Worm (Caenorhabditis elegans) whole organism, early embryonic: Measurements from ENCODE around the gene C25F9.13.

Experiments
- B0310.2 ChIP-seq: sonication (generic microtip); optimal IDR thresholded peaks from 2 replicates; lab custom pipeline; 2016; ENCODE audit warnings: mild to moderate bottlenecking, missing genetic modification characterization, missing compliant biosample characterization
- ama-1 ChIP-seq: fragments of 150-350 bp; optimal IDR thresholded peaks from 2 replicates; lab custom pipeline; 2014
- ceh-13 ChIP-seq: fragments of 200-800 bp; sonication (Bioruptor generic); optimal IDR thresholded peaks from 2 replicates; lab custom pipeline; 2018; ENCODE audit warnings: mild to moderate bottlenecking, missing genetic modification characterization, missing compliant biosample characterization
- ets-7 ChIP-seq: sonication (generic microtip); optimal IDR thresholded peaks from 2 replicates; lab custom pipeline; 2016; ENCODE audit warnings: missing genotype, missing genetic modification characterization, missing compliant biosample characterization
- hmbx-1 ChIP-seq: sonication (generic microtip); optimal IDR thresholded peaks from 2 replicates; lab custom pipeline; 2016; ENCODE audit warnings: mild to moderate bottlenecking, missing genetic modification characterization, missing compliant biosample characterization
- hnd-1 ChIP-seq: sonication (generic microtip); optimal IDR thresholded peaks from 2 replicates; lab custom pipeline; 2016; ENCODE audit warnings: missing genetic modification characterization, missing compliant biosample characterization
- scrt-1 ChIP-seq: fragments of 200-800 bp; sonication (Bioruptor generic); IDR thresholded peaks from 2 replicates; pipeline ENCODE4 v1.3.6; 2022; ENCODE audit warnings: missing genetic modification characterization, missing compliant biosample characterization
- tra-4 ChIP-seq: sonication (generic microtip); optimal IDR thresholded peaks from 2 replicates; lab custom pipeline; 2017; ENCODE audit warnings: missing genetic modification characterization, missing compliant biosample characterization

DNA sequence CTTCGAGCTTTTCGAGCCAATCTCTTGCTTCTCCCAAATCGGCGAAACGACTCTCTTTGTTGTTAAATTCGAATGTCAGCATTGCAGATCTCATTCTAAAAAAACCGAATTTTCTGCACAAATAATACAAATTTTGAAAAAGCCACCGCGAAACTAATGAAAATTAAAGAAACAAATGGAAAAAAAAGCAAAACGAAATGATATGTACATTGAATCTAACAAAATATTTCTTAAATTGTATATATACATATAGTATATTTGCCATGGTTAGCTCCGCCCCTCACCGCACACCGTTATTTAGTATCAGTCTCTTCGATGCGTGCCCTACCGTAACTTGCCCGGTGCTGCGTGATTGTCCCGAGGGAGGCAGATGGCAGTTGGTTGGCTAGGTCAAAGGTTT lies 1.8 kb upstream of the C25F9.13 start, which contains the start of gene srw-86:
- TF ChIP-seq ets-7 (no peak), ama-1 (lab: Kevin White, UChicago) (no peak), ceh-13 (GFP tag; lab: Kevin White, UChicago) (no peak), scrt-1 (GFP tag; lab: Robert Waterston, UW) (no peak), B0310.2 (tag; lab: Kevin White, UChicago) (no peak), tra-4 (tag; lab: Kevin White, UChicago) (no peak), hmbx-1 (tag; lab: Kevin White, UChicago) (no peak), hnd-1 (tag; lab: Kevin White, UChicago) (no peak)
